In the genomic region with DNA sequence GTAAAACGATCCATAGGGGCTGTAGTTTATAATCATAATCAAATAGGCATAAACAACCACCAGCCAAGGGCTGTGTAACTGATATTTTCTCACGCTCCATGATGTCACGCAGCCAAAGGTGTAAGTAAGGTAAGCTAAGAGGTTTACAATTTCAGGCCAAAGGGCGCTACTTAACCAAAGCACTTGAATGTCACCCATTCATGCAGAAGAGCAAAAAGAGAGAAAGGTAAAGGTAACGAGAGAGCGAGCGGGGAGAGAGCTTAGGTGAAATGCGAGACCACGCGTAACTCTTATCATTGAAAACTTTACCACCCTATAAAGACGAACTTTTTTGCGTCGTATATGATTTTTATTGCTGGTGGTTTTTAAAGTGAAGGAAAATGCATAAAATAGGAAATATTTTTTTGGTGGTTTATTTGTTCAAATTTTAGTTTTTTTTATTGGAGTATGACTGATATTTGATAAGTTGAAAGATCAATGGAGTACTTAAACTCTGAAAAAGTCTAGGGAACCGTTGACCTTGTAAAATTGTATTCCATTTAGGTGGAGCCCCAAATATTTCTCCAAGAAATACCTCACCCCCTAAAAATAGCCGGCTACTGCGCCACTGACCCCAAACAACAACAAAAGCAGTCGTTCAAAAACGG, we compare ENCODE assay signal across 1 fruit fly cellular context.
TF ChIP-seq lines count a peak whose summit lies in the region.

No protein-coding gene starts in this region.

TF ChIP-seq in whole organism, embryonic, 481 proteins besides CTCF, POLR2A, EP300 and RAD21 (continued from another document and continues in another):
- TF ChIP-seq chn (GFP tag; optimal IDR thresholded peaks at IDR 0.05; lab: Kevin White, UChicago): peak; percentile 97
- TF ChIP-seq exex (tag; optimal IDR thresholded peaks at IDR 0.05; lab: Kevin White, UChicago): peak; percentile 60
- TF ChIP-seq CG10431 (GFP tag; optimal IDR thresholded peaks at IDR 0.05; lab: Kevin White, UChicago): peak; percentile 47
- peak; percentile 87 for TF ChIP-seq CG3065 (GFP tag; optimal IDR thresholded peaks at IDR 0.05; lab: Kevin White, UChicago)
- TF ChIP-seq CG3407 (GFP tag; optimal IDR thresholded peaks at IDR 0.05; lab: Kevin White, UChicago): peak; percentile 86
- TF ChIP-seq mam (GFP tag; optimal IDR thresholded peaks at IDR 0.05; lab: Kevin White, UChicago): peak; percentile 99
- TF ChIP-seq Dll (GFP tag; IDR thresholded peaks at IDR 0.05; lab: Robert Waterston, UW; ENCODE audit: partially characterized antibody): no peak
- peak in 1 of 2 experiments; percentile 33 for TF ChIP-seq insv (GFP tag; optimal IDR thresholded peaks at IDR 0.05; lab: Kevin White, UChicago)
- peak; percentile 74 for TF ChIP-seq CG4360 (GFP tag; IDR thresholded peaks at IDR 0.05; lab: Robert Waterston, UW)
- peak; percentile 93 for TF ChIP-seq CG11695 (GFP tag; IDR thresholded peaks at IDR 0.05; lab: Robert Waterston, UW)
- peak; percentile 91 for TF ChIP-seq CG12104 (GFP tag; optimal IDR thresholded peaks at IDR 0.05; lab: Kevin White, UChicago)
- TF ChIP-seq Nf-YA (GFP tag; IDR thresholded peaks at IDR 0.05; lab: Robert Waterston, UW): peak; percentile 85
- peak; percentile 99 for TF ChIP-seq CHES-1-like (GFP tag; optimal IDR thresholded peaks at IDR 0.05; lab: Kevin White, UChicago)
- TF ChIP-seq CG16815 (GFP tag; optimal IDR thresholded peaks at IDR 0.05; lab: Kevin White, UChicago): peak; percentile 96
- TF ChIP-seq CG8388 (GFP tag; optimal IDR thresholded peaks at IDR 0.05; lab: Kevin White, UChicago): peak; percentile 93
- TF ChIP-seq gro (GFP tag; optimal IDR thresholded peaks at IDR 0.05; lab: Kevin White, UChicago): peak; percentile 98
- TF ChIP-seq HLH54F (GFP tag; optimal IDR thresholded peaks at IDR 0.05; lab: Kevin White, UChicago): peak; percentile 98
- TF ChIP-seq toy (GFP tag; IDR thresholded peaks at IDR 0.05; lab: Robert Waterston, UW): peak; percentile 75
- TF ChIP-seq tio (GFP tag; optimal IDR thresholded peaks at IDR 0.05; lab: Kevin White, UChicago): peak; percentile 98
- TF ChIP-seq CG14050 (GFP tag; IDR thresholded peaks at IDR 0.05; lab: Robert Waterston, UW): peak; percentile 92
- TF ChIP-seq ranshi (GFP tag; IDR thresholded peaks at IDR 0.05; lab: Robert Waterston, UW): peak; percentile 93; the same call in 1 of the 2 replicates
- TF ChIP-seq unpg (GFP tag; optimal IDR thresholded peaks at IDR 0.05; lab: Kevin White, UChicago): peak; percentile 93
- peak; percentile 97 for TF ChIP-seq Side (GFP tag; optimal IDR thresholded peaks at IDR 0.05; lab: Kevin White, UChicago)
- peak; percentile 91 for TF ChIP-seq CG11085 (GFP tag; IDR thresholded peaks at IDR 0.05; lab: Robert Waterston, UW)
- peak; percentile 74 for TF ChIP-seq CG8359 (GFP tag; optimal IDR thresholded peaks at IDR 0.05; lab: Kevin White, UChicago; ENCODE audit: borderline replicate concordance)
- peak; percentile 21 for TF ChIP-seq TFAM (GFP tag; optimal IDR thresholded peaks at IDR 0.05; lab: Kevin White, UChicago)
- TF ChIP-seq lmd (GFP tag; IDR thresholded peaks at IDR 0.05; lab: Robert Waterston, UW): peak; percentile 98
- TF ChIP-seq CG17385 (GFP tag; optimal IDR thresholded peaks at IDR 0.05; lab: Kevin White, UChicago): peak; percentile 90
- TF ChIP-seq seq (GFP tag; IDR thresholded peaks at IDR 0.05; lab: Robert Waterston, UW): peak; percentile 94
- peak; percentile 98 for TF ChIP-seq CG18599 (GFP tag; optimal IDR thresholded peaks at IDR 0.05; lab: Kevin White, UChicago)
- peak; percentile 66 for TF ChIP-seq sens-2 (GFP tag; IDR thresholded peaks at IDR 0.05; lab: Robert Waterston, UW)
- TF ChIP-seq CG11398 (GFP tag; optimal IDR thresholded peaks at IDR 0.05; lab: Kevin White, UChicago): peak; percentile 90
- TF ChIP-seq CG5180 (GFP tag; optimal IDR thresholded peaks at IDR 0.05; lab: Kevin White, UChicago): peak; percentile 87
- TF ChIP-seq CG7839 (tag; optimal IDR thresholded peaks at IDR 0.05; lab: Kevin White, UChicago): peak; percentile 97
- no peak for TF ChIP-seq Kr (GFP tag; optimal IDR thresholded peaks at IDR 0.05; lab: Kevin White, UChicago)
- peak; percentile 9 for TF ChIP-seq nom (GFP tag; optimal IDR thresholded peaks at IDR 0.05; lab: Kevin White, UChicago)
- TF ChIP-seq cwo (GFP tag; optimal IDR thresholded peaks at IDR 0.05; lab: Kevin White, UChicago): peak; percentile 94
- TF ChIP-seq B-H2 (GFP tag; optimal IDR thresholded peaks at IDR 0.05; lab: Kevin White, UChicago): peak; percentile 82
- peak; percentile 85 for TF ChIP-seq aop (GFP tag; IDR thresholded peaks at IDR 0.05; lab: Robert Waterston, UW)
- TF ChIP-seq bbx (GFP tag; IDR thresholded peaks at IDR 0.05; lab: Robert Waterston, UW; ENCODE audit: partially characterized antibody): no peak
- peak; percentile 89 for TF ChIP-seq CG13296 (GFP tag; optimal IDR thresholded peaks at IDR 0.05; lab: Kevin White, UChicago)
- TF ChIP-seq CG4404 (GFP tag; IDR thresholded peaks at IDR 0.05; lab: Robert Waterston, UW): peak; percentile 93
- TF ChIP-seq sisA (GFP tag; IDR thresholded peaks at IDR 0.05; lab: Robert Waterston, UW): peak; percentile 98
- TF ChIP-seq grn (GFP tag; optimal IDR thresholded peaks at IDR 0.05; lab: Kevin White, UChicago): peak; percentile 48
- peak; percentile 95 for TF ChIP-seq her (GFP tag; optimal IDR thresholded peaks at IDR 0.05; lab: Kevin White, UChicago)
- TF ChIP-seq NfI (GFP tag; optimal IDR thresholded peaks at IDR 0.05; lab: Kevin White, UChicago): peak; percentile 94
- peak; percentile 87 for TF ChIP-seq ssp (GFP tag; IDR thresholded peaks at IDR 0.05; lab: Robert Waterston, UW)
- no peak for TF ChIP-seq unc-4 (GFP tag; IDR thresholded peaks at IDR 0.05; lab: Robert Waterston, UW; ENCODE audit: partially characterized antibody)
- TF ChIP-seq Lim3 (GFP tag; IDR thresholded peaks at IDR 0.05; lab: Robert Waterston, UW): peak; percentile 77
- peak; percentile 96 for TF ChIP-seq Atf6 (GFP tag; IDR thresholded peaks at IDR 0.05; lab: Robert Waterston, UW)
- peak; percentile 97 for TF ChIP-seq Dad (GFP tag; optimal IDR thresholded peaks at IDR 0.05; lab: Kevin White, UChicago)
- TF ChIP-seq CG10565 (GFP tag; optimal IDR thresholded peaks at IDR 0.05; lab: Kevin White, UChicago): peak; percentile 62
- TF ChIP-seq Bdp1 (GFP tag; optimal IDR thresholded peaks at IDR 0.05; lab: Kevin White, UChicago): peak; percentile 93
- TF ChIP-seq CrebB (tag; optimal IDR thresholded peaks at IDR 0.05; lab: Kevin White, UChicago): peak; percentile 84
- TF ChIP-seq Hey (tag; optimal IDR thresholded peaks at IDR 0.05; lab: Kevin White, UChicago): peak; percentile 79
- peak; percentile 79 for TF ChIP-seq peb (GFP tag; IDR thresholded peaks at IDR 0.05; lab: Robert Waterston, UW)
- peak; percentile 90 for TF ChIP-seq CG9437 (GFP tag; optimal IDR thresholded peaks at IDR 0.05; lab: Kevin White, UChicago)
- TF ChIP-seq CG2120 (GFP tag; optimal IDR thresholded peaks at IDR 0.05; lab: Kevin White, UChicago): peak; percentile 100
- peak; percentile 90 for TF ChIP-seq CG1529 (GFP tag; optimal IDR thresholded peaks at IDR 0.05; lab: Kevin White, UChicago)
- TF ChIP-seq Opbp (GFP tag; IDR thresholded peaks at IDR 0.05; lab: Robert Waterston, UW; ENCODE audit: partially characterized antibody): no peak
- peak; percentile 97 for TF ChIP-seq Hsf (GFP tag; optimal IDR thresholded peaks at IDR 0.05; lab: Kevin White, UChicago)
- peak; percentile 97 for TF ChIP-seq Chrac-16 (GFP tag; optimal IDR thresholded peaks at IDR 0.05; lab: Kevin White, UChicago)
- TF ChIP-seq CG5953 (GFP tag; IDR thresholded peaks at IDR 0.05; lab: Robert Waterston, UW): peak; percentile 94
- no peak for TF ChIP-seq inv (GFP tag; IDR thresholded peaks at IDR 0.05; lab: Robert Waterston, UW; ENCODE audit: partially characterized antibody)
- peak; percentile 97 for TF ChIP-seq pum (GFP tag; optimal IDR thresholded peaks at IDR 0.05; lab: Kevin White, UChicago)
- peak; percentile 96 for TF ChIP-seq cato (GFP tag; optimal IDR thresholded peaks at IDR 0.05; lab: Kevin White, UChicago; ENCODE audit: borderline replicate concordance)
- TF ChIP-seq stwl (tag; optimal IDR thresholded peaks at IDR 0.05; lab: Kevin White, UChicago): no peak
- peak; percentile 93 for TF ChIP-seq HmgD (GFP tag; optimal IDR thresholded peaks at IDR 0.05; lab: Kevin White, UChicago)
- TF ChIP-seq mirr (GFP tag; optimal IDR thresholded peaks at IDR 0.05; lab: Kevin White, UChicago): no peak
- TF ChIP-seq Myb (GFP tag; optimal IDR thresholded peaks at IDR 0.05; lab: Kevin White, UChicago): peak; percentile 92
- peak; percentile 92 for TF ChIP-seq Ada2b (GFP tag; IDR thresholded peaks at IDR 0.05; lab: Robert Waterston, UW)
- TF ChIP-seq CG17361 (GFP tag; IDR thresholded peaks at IDR 0.05; lab: Robert Waterston, UW): peak; percentile 83
- no peak for TF ChIP-seq sc (optimal IDR thresholded peaks at IDR 0.05; lab: Kevin White, UChicago)
- TF ChIP-seq sc (GFP tag; optimal IDR thresholded peaks at IDR 0.05; lab: Kevin White, UChicago): peak; percentile 91
- peak; percentile 93 for TF ChIP-seq CG6765 (GFP tag; optimal IDR thresholded peaks at IDR 0.05; lab: Kevin White, UChicago)
- peak; percentile 98 for TF ChIP-seq PHDP (tag; optimal IDR thresholded peaks at IDR 0.05; lab: Kevin White, UChicago)
- TF ChIP-seq CG1233 (GFP tag; optimal IDR thresholded peaks at IDR 0.05; lab: Kevin White, UChicago): peak; percentile 90
- TF ChIP-seq zen (tag; optimal IDR thresholded peaks at IDR 0.05; lab: Kevin White, UChicago): peak; percentile 83
- no peak for TF ChIP-seq nerfin-2 (GFP tag; IDR thresholded peaks at IDR 0.05; lab: Robert Waterston, UW; ENCODE audit: partially characterized antibody)
- TF ChIP-seq CG6254 (GFP tag; optimal IDR thresholded peaks at IDR 0.05; lab: Kevin White, UChicago): peak; percentile 75
- TF ChIP-seq org-1 (GFP tag; optimal IDR thresholded peaks at IDR 0.05; lab: Kevin White, UChicago): peak; percentile 94
- peak; percentile 93 for TF ChIP-seq CG4282 (GFP tag; optimal IDR thresholded peaks at IDR 0.05; lab: Kevin White, UChicago)
- TF ChIP-seq CG12391 (tag; optimal IDR thresholded peaks at IDR 0.05; lab: Kevin White, UChicago): peak; percentile 96
- peak; percentile 91 for TF ChIP-seq Mes4 (GFP tag; optimal IDR thresholded peaks at IDR 0.05; lab: Kevin White, UChicago)
- peak; percentile 91; the same call in 2 of the 3 replicates for TF ChIP-seq CG3726 (GFP tag; IDR thresholded peaks at IDR 0.05; lab: Robert Waterston, UW)
- peak; percentile 95 for TF ChIP-seq disco-r (GFP tag; optimal IDR thresholded peaks at IDR 0.05; lab: Kevin White, UChicago)
- peak; percentile 77 for TF ChIP-seq ara (GFP tag; IDR thresholded peaks at IDR 0.05; lab: Robert Waterston, UW)
- peak; percentile 95 for TF ChIP-seq az2 (GFP tag; optimal IDR thresholded peaks at IDR 0.05; lab: Kevin White, UChicago)
- peak; percentile 88 for TF ChIP-seq ewg (GFP tag; optimal IDR thresholded peaks at IDR 0.05; lab: Kevin White, UChicago)
- TF ChIP-seq Sry-β (GFP tag; optimal IDR thresholded peaks at IDR 0.05; lab: Kevin White, UChicago): no peak
- 0 out of 2 replicates have a peak, but pooled peaks have one; percentile 13 for TF ChIP-seq crol (GFP tag; IDR thresholded peaks at IDR 0.05; lab: Robert Waterston, UW)
- TF ChIP-seq CG9932 (GFP tag; IDR thresholded peaks at IDR 0.05; lab: Robert Waterston, UW): peak; percentile 98
- TF ChIP-seq CG32767 (GFP tag; IDR thresholded peaks at IDR 0.05; lab: Robert Waterston, UW): peak; percentile 92
- peak; percentile 82 for TF ChIP-seq twi (tag; optimal IDR thresholded peaks at IDR 0.05; lab: Kevin White, UChicago)
- TF ChIP-seq Bteb2 (GFP tag; optimal IDR thresholded peaks at IDR 0.05; lab: Kevin White, UChicago): peak; percentile 94
- peak; percentile 79 for TF ChIP-seq E2f2 (GFP tag; IDR thresholded peaks at IDR 0.05; lab: Robert Waterston, UW)
- peak; percentile 95 for TF ChIP-seq CG9817 (tag; optimal IDR thresholded peaks at IDR 0.05; lab: Kevin White, UChicago)
- no peak for TF ChIP-seq CG42726 (GFP tag; IDR thresholded peaks at IDR 0.05; lab: Robert Waterston, UW; ENCODE audit: partially characterized antibody)
- TF ChIP-seq fu2 (GFP tag; optimal IDR thresholded peaks at IDR 0.05; lab: Kevin White, UChicago): peak; percentile 99
- peak; percentile 86 for TF ChIP-seq CG2875 (GFP tag; optimal IDR thresholded peaks at IDR 0.05; lab: Kevin White, UChicago)
- peak; percentile 96 for TF ChIP-seq CG12155 (GFP tag; optimal IDR thresholded peaks at IDR 0.05; lab: Kevin White, UChicago)
- TF ChIP-seq CG6654 (GFP tag; optimal IDR thresholded peaks at IDR 0.05; lab: Kevin White, UChicago): peak; percentile 83
- TF ChIP-seq CG11696 (GFP tag; IDR thresholded peaks at IDR 0.05; lab: Robert Waterston, UW): peak; percentile 85
- TF ChIP-seq Usf (GFP tag; optimal IDR thresholded peaks at IDR 0.05; lab: Kevin White, UChicago): peak; percentile 94
- peak; percentile 96 for TF ChIP-seq Sox102F (GFP tag; optimal IDR thresholded peaks at IDR 0.05; lab: Kevin White, UChicago)
- peak in 1 of 2 experiments; percentile 78 for TF ChIP-seq Trl (optimal IDR thresholded peaks at IDR 0.05; lab: Kevin White, UChicago)
- TF ChIP-seq Trl (GFP tag; optimal IDR thresholded peaks at IDR 0.05; lab: Kevin White, UChicago): peak; percentile 95
- peak; percentile 92 for TF ChIP-seq GATAe (GFP tag; conservative IDR thresholded peaks at IDR 0.05; lab: Robert Waterston, UW)
- peak; percentile 92 for TF ChIP-seq CG43689 (GFP tag; IDR thresholded peaks at IDR 0.05; lab: Robert Waterston, UW)
- TF ChIP-seq CG8281 (tag; optimal IDR thresholded peaks at IDR 0.05; lab: Kevin White, UChicago): peak; percentile 61
- peak; percentile 81 for TF ChIP-seq sim (GFP tag; IDR thresholded peaks at IDR 0.05; lab: Robert Waterston, UW)
- TF ChIP-seq CG30431 (GFP tag; optimal IDR thresholded peaks at IDR 0.05; lab: Kevin White, UChicago): peak; percentile 89
- peak; percentile 93 for TF ChIP-seq ci (GFP tag; IDR thresholded peaks at IDR 0.05; lab: Robert Waterston, UW)
- peak; percentile 97 for TF ChIP-seq CG9215 (GFP tag; IDR thresholded peaks at IDR 0.05; lab: Robert Waterston, UW)
- peak; percentile 81 for TF ChIP-seq MBD-R2 (GFP tag; IDR thresholded peaks at IDR 0.05; lab: Robert Waterston, UW)
- peak; percentile 92 for TF ChIP-seq lbe (GFP tag; optimal IDR thresholded peaks at IDR 0.05; lab: Kevin White, UChicago)
- TF ChIP-seq vfl (GFP tag; optimal IDR thresholded peaks at IDR 0.05; lab: Kevin White, UChicago): peak; percentile 97
- peak; percentile 98 for TF ChIP-seq CG9609 (GFP tag; optimal IDR thresholded peaks at IDR 0.05; lab: Kevin White, UChicago)
- TF ChIP-seq h (optimal IDR thresholded peaks at IDR 0.05; lab: Kevin White, UChicago): no peak
- TF ChIP-seq CG15073 (GFP tag; optimal IDR thresholded peaks at IDR 0.05; lab: Kevin White, UChicago): peak; percentile 74
- TF ChIP-seq fd102C (GFP tag; optimal IDR thresholded peaks at IDR 0.05; lab: Kevin White, UChicago): no peak
- peak; percentile 92 for TF ChIP-seq HLH3B (GFP tag; IDR thresholded peaks at IDR 0.05; lab: Robert Waterston, UW)
